Fruit fly (Drosophila melanogaster) whole organism, prepupa: ENCODE measurements around the gene Pex5.

Experiments
- Blimp-1 ChIP-seq: fragments of 200-800 bp; sonication (Bioruptor generic); optimal IDR thresholded peaks from 3 replicates; lab custom pipeline; 2017; ENCODE audit warnings: missing biosample characterization, missing genetic modification characterization, mild to moderate bottlenecking, moderate library complexity, missing genetic modification reagents
- CG10669 ChIP-seq: fragments of 200-800 bp; sonication (Bioruptor generic); optimal IDR thresholded peaks from 3 replicates; lab custom pipeline; 2018; ENCODE audit warnings: missing biosample characterization, mild to moderate bottlenecking, missing genetic modification characterization, moderate library complexity
- CG11294 ChIP-seq: fragments of 200-800 bp; sonication (Bioruptor generic); IDR thresholded peaks from 2 replicates; pipeline ENCODE4 v1.3.6; 2022; ENCODE audit warnings: missing biosample characterization, missing genetic modification characterization
- CG11762 ChIP-seq: fragments of 200-800 bp; sonication (Bioruptor generic); optimal IDR thresholded peaks from 3 replicates; lab custom pipeline; 2016; ENCODE audit warnings: missing biosample characterization, missing genetic modification characterization; ENCODE audit not compliant: insufficient read depth
- CG11902 ChIP-seq: fragments of 200-800 bp; sonication (Bioruptor generic); optimal IDR thresholded peaks from 3 replicates; lab custom pipeline; 2016; ENCODE audit warnings: missing biosample characterization, missing genetic modification characterization
- CG15336 ChIP-seq: fragments of 200-800 bp; sonication (Bioruptor generic); IDR thresholded peaks from 2 replicates; pipeline ENCODE4 v1.3.6; 2022; ENCODE audit warnings: missing biosample characterization, missing genetic modification characterization
- CG1621 ChIP-seq: fragments of 200-800 bp; sonication (Bioruptor generic); optimal IDR thresholded peaks from 3 replicates; lab custom pipeline; 2018; ENCODE audit warnings: missing biosample characterization, mild to moderate bottlenecking, missing genetic modification characterization
- CG16779 ChIP-seq: fragments of 200-800 bp; sonication (Bioruptor generic); optimal IDR thresholded peaks from 3 replicates; lab custom pipeline; 2017; ENCODE audit warnings: missing biosample characterization, mild to moderate bottlenecking, missing genetic modification characterization
- CG31627 ChIP-seq: fragments of 200-800 bp; sonication (Bioruptor generic); optimal IDR thresholded peaks from 3 replicates; lab custom pipeline; 2016; ENCODE audit warnings: missing biosample characterization, missing genetic modification characterization
- CG32006 ChIP-seq: fragments of 200-800 bp; sonication (Bioruptor generic); optimal IDR thresholded peaks from 3 replicates; lab custom pipeline; 2017; ENCODE audit warnings: missing biosample characterization, mild to moderate bottlenecking, missing genetic modification characterization
- CG34406 ChIP-seq: fragments of 200-800 bp; sonication (Bioruptor generic); optimal IDR thresholded peaks from 3 replicates; lab custom pipeline; 2016; ENCODE audit warnings: missing biosample characterization, missing genetic modification characterization
- CG3919 ChIP-seq: fragments of 200-800 bp; sonication (Bioruptor generic); optimal IDR thresholded peaks from 3 replicates; lab custom pipeline; 2016; ENCODE audit warnings: missing biosample characterization, missing genetic modification characterization
- CG4318 ChIP-seq: fragments of 200-800 bp; sonication (Bioruptor generic); optimal IDR thresholded peaks from 3 replicates; lab custom pipeline; 2017; ENCODE audit warnings: missing biosample characterization, mild to moderate bottlenecking, missing genetic modification characterization
- CG6163 ChIP-seq: fragments of 200-800 bp; sonication (Bioruptor generic); IDR thresholded peaks from 3 replicates; pipeline ENCODE4 v1.3.6; 2022; ENCODE audit warnings: missing biosample characterization, missing genetic modification characterization
- CG6792 ChIP-seq: fragments of 200-800 bp; sonication (Bioruptor generic); optimal IDR thresholded peaks from 3 replicates; lab custom pipeline; 2016; ENCODE audit warnings: missing biosample characterization, missing genetic modification characterization
- CG6808 ChIP-seq: fragments of 200-800 bp; sonication (Bioruptor generic); optimal IDR thresholded peaks from 3 replicates; lab custom pipeline; 2017; ENCODE audit warnings: missing biosample characterization, missing genetic modification characterization, mild to moderate bottlenecking, moderate library complexity, missing genetic modification reagents
- CG7368 ChIP-seq: fragments of 200-800 bp; sonication (Bioruptor generic); optimal IDR thresholded peaks from 3 replicates; lab custom pipeline; 2016; ENCODE audit warnings: missing biosample characterization, missing genetic modification characterization
- CG8119 ChIP-seq: fragments of 200-800 bp; sonication (Bioruptor generic); IDR thresholded peaks from 3 replicates; pipeline ENCODE4 v1.3.6; 2022; ENCODE audit warnings: missing biosample characterization, missing genetic modification characterization
- CG8319 ChIP-seq: fragments of 200-800 bp; sonication (Bioruptor generic); optimal IDR thresholded peaks from 3 replicates; lab custom pipeline; 2016; ENCODE audit warnings: missing biosample characterization, missing genetic modification characterization
- CG8632 ChIP-seq: fragments of 200-800 bp; sonication (Bioruptor generic); optimal IDR thresholded peaks from 3 replicates; lab custom pipeline; 2016; ENCODE audit warnings: missing biosample characterization, missing genetic modification characterization
- CG9139 ChIP-seq: fragments of 200-800 bp; sonication (Bioruptor generic); optimal IDR thresholded peaks from 3 replicates; lab custom pipeline; 2017; ENCODE audit warnings: missing biosample characterization, mild to moderate bottlenecking, missing genetic modification characterization
- Eip78C ChIP-seq: fragments of 200-800 bp; sonication (Bioruptor generic); peaks from one replicate; lab custom pipeline; 2016; ENCODE audit warnings: missing biosample characterization, missing genetic modification characterization
- Ets21C ChIP-seq: fragments of 200-800 bp; sonication (Bioruptor generic); optimal IDR thresholded peaks from 3 replicates; lab custom pipeline; 2016; ENCODE audit warnings: missing biosample characterization, missing genetic modification characterization
- Hr38 ChIP-seq: sonication (Bioruptor generic); optimal IDR thresholded peaks from 2 replicates; lab custom pipeline; 2016; ENCODE audit warnings: missing biosample characterization, missing genetic modification characterization
- Hr39 ChIP-seq: fragments of 200-800 bp; sonication (Bioruptor generic); optimal IDR thresholded peaks from 2 replicates; lab custom pipeline; 2016; ENCODE audit warnings: missing biosample characterization, missing genetic modification characterization
- Lpt ChIP-seq: fragments of 200-800 bp; sonication (Bioruptor generic); optimal IDR thresholded peaks from 3 replicates; lab custom pipeline; 2016; ENCODE audit warnings: missing biosample characterization, missing genetic modification characterization
- Met ChIP-seq: fragments of 200-800 bp; sonication (Bioruptor generic); optimal IDR thresholded peaks from 3 replicates; lab custom pipeline; 2016; ENCODE audit warnings: missing biosample characterization, missing genetic modification characterization
- OdsH ChIP-seq: fragments of 200-800 bp; sonication (Bioruptor generic); optimal IDR thresholded peaks from 3 replicates; lab custom pipeline; 2016; ENCODE audit warnings: missing biosample characterization, missing genetic modification characterization
- Smox ChIP-seq: fragments of 200-800 bp; sonication (Bioruptor generic); optimal IDR thresholded peaks from 3 replicates; lab custom pipeline; 2016; ENCODE audit warnings: missing biosample characterization, missing genetic modification characterization
- Sox102F ChIP-seq: fragments of 200-800 bp; sonication (Bioruptor generic); optimal IDR thresholded peaks from 2 replicates; lab custom pipeline; 2016; ENCODE audit warnings: missing biosample characterization, mild to moderate bottlenecking, missing genetic modification characterization
- Sox14 ChIP-seq: fragments of 200-800 bp; sonication (Bioruptor generic); optimal IDR thresholded peaks from 3 replicates; lab custom pipeline; 2016; ENCODE audit warnings: missing biosample characterization, missing genetic modification characterization
- Sox15 ChIP-seq: fragments of 200-800 bp; sonication (Bioruptor generic); optimal IDR thresholded peaks from 3 replicates; lab custom pipeline; 2016; ENCODE audit warnings: missing biosample characterization, missing genetic modification characterization
- achi ChIP-seq: fragments of 200-800 bp; sonication (Bioruptor generic); optimal IDR thresholded peaks from 3 replicates; lab custom pipeline; 2016; ENCODE audit warnings: missing biosample characterization, missing genetic modification characterization
- acj6 ChIP-seq: fragments of 200-800 bp; sonication (Bioruptor generic); optimal IDR thresholded peaks from 3 replicates; lab custom pipeline; 2016; ENCODE audit warnings: missing biosample characterization, missing genetic modification characterization
- cyc ChIP-seq: fragments of 200-800 bp; sonication (Bioruptor generic); optimal IDR thresholded peaks from 3 replicates; lab custom pipeline; 2016; ENCODE audit warnings: missing biosample characterization, missing genetic modification characterization
- dac ChIP-seq: fragments of 200-800 bp; sonication (Bioruptor generic); optimal IDR thresholded peaks from 2 replicates; lab custom pipeline; 2017; ENCODE audit warnings: missing biosample characterization, mild to moderate bottlenecking, missing genetic modification characterization
- eg ChIP-seq: fragments of 200-800 bp; sonication (Bioruptor generic); IDR thresholded peaks from 3 replicates; pipeline ENCODE4 v1.3.6; 2022; ENCODE audit warnings: missing biosample characterization, missing genetic modification characterization
- esn ChIP-seq: fragments of 200-800 bp; sonication (Bioruptor generic); optimal IDR thresholded peaks from 2 replicates; lab custom pipeline; 2016; ENCODE audit warnings: missing biosample characterization, mild to moderate bottlenecking, missing genetic modification characterization, moderate library complexity
- fd59A ChIP-seq: fragments of 200-800 bp; sonication (Bioruptor generic); optimal IDR thresholded peaks from 2 replicates; lab custom pipeline; 2017; ENCODE audit warnings: missing biosample characterization, mild to moderate bottlenecking, missing genetic modification characterization, missing genetic modification reagents
- fd85E ChIP-seq: fragments of 200-800 bp; sonication (Bioruptor generic); optimal IDR thresholded peaks from 3 replicates; lab custom pipeline; 2016; ENCODE audit warnings: missing biosample characterization, missing genetic modification characterization
- lz ChIP-seq: fragments of 200-800 bp; sonication (Bioruptor generic); optimal IDR thresholded peaks from 3 replicates; lab custom pipeline; 2016; ENCODE audit warnings: missing biosample characterization, missing genetic modification characterization
- pdm3 ChIP-seq: fragments of 200-800 bp; sonication (Bioruptor generic); optimal IDR thresholded peaks from 3 replicates; lab custom pipeline; 2016; ENCODE audit warnings: missing biosample characterization, missing genetic modification characterization
- ss ChIP-seq, 2 experiments: fragments of 200-800 bp; sonication (Bioruptor generic); optimal IDR thresholded peaks; 2 replicates in 1 of 2; 3 replicates in 1 of 2; lab custom pipeline; 2017 to 2018; ENCODE audit warnings: mild to moderate bottlenecking in 2 of 2, missing biosample characterization in 2 of 2, missing genetic modification characterization in 2 of 2, moderate library complexity in 1 of 2
- svp ChIP-seq: fragments of 200-800 bp; sonication (Bioruptor generic); peaks from one replicate; lab custom pipeline; 2016; ENCODE audit warnings: missing biosample characterization, missing genetic modification characterization
- topi ChIP-seq: fragments of 200-800 bp; sonication (Bioruptor generic); optimal IDR thresholded peaks from 3 replicates; lab custom pipeline; 2016; ENCODE audit warnings: missing biosample characterization, missing genetic modification characterization
- vri ChIP-seq: fragments of 200-800 bp; sonication (Bioruptor generic); optimal IDR thresholded peaks from 3 replicates; lab custom pipeline; 2016; ENCODE audit warnings: missing biosample characterization, mild to moderate bottlenecking, missing genetic modification characterization

The Pex5 gene

dm6 chrX:1861620-1862184, 7.2 kb downstream of the Pex5 start, which contains the start of gene deltaCOP (continued):
- peak; percentile 92 for TF ChIP-seq esn (GFP tag; lab: Kevin White, UChicago)
- peak; percentile 74 for TF ChIP-seq fd59A
- peak; percentile 76 for TF ChIP-seq CG15336 (GFP tag; lab: Robert Waterston, UW)
- TF ChIP-seq achi (GFP tag; lab: Kevin White, UChicago) = peak; percentile 84
- TF ChIP-seq pdm3 (GFP tag; lab: Kevin White, UChicago) = no peak
- TF ChIP-seq CG1621 (tag; lab: Kevin White, UChicago) = peak; percentile 47
- no peak for TF ChIP-seq fd85E (GFP tag; lab: Kevin White, UChicago)
- peak; percentile 87 for TF ChIP-seq CG3919 (GFP tag; lab: Kevin White, UChicago)
- TF ChIP-seq Sox15 (GFP tag; lab: Kevin White, UChicago) = peak; percentile 84
- no peak for TF ChIP-seq Smox
- TF ChIP-seq CG11762 = peak; percentile 70
- peak; percentile 97 for TF ChIP-seq Eip78C (GFP tag; lab: Kevin White, UChicago)
- peak; percentile 90 for TF ChIP-seq Hr39 (GFP tag; lab: Kevin White, UChicago)
- peak; percentile 92 for TF ChIP-seq CG31627 (GFP tag; lab: Kevin White, UChicago)
- peak; percentile 85 for TF ChIP-seq CG8632 (GFP tag; lab: Kevin White, UChicago)
- TF ChIP-seq acj6 (GFP tag; lab: Kevin White, UChicago) = no peak
- TF ChIP-seq CG8119 (GFP tag; lab: Robert Waterston, UW) = peak; percentile 73; the same call in 2 of the 3 replicates
- TF ChIP-seq lz (GFP tag; lab: Kevin White, UChicago) = peak; percentile 91
- peak; percentile 72; the same call in 2 of the 3 replicates for TF ChIP-seq eg (GFP tag; lab: Robert Waterston, UW)
- peak; percentile 92 for TF ChIP-seq svp (GFP tag; lab: Kevin White, UChicago)
- TF ChIP-seq CG9139 (GFP tag; lab: Kevin White, UChicago) = no peak
- TF ChIP-seq Hr38 = peak; percentile 23
- TF ChIP-seq Sox14 (GFP tag; lab: Kevin White, UChicago) = peak; percentile 93

dm6 chrX:1858867-1859266, 10.0 kb downstream of the Pex5 start, which contains the start of gene Lamtor5:
Gene Lamtor5 (minus strand): TSS chrX:1858971.
- TF ChIP-seq Ets21C (GFP tag; lab: Kevin White, UChicago) (peak; percentile 6), fd59A (peak; percentile 10), cyc (peak; percentile 14), CG9139 (GFP tag; lab: Kevin White, UChicago) (no peak), Smox (peak; percentile 51), fd85E (GFP tag; lab: Kevin White, UChicago) (peak; percentile 5), pdm3 (GFP tag; lab: Kevin White, UChicago) (peak; percentile 40), CG4318 (GFP tag; lab: Kevin White, UChicago) (no peak), CG8632 (GFP tag; lab: Kevin White, UChicago) (peak; percentile 36), Sox102F (peak; percentile 69), dac (GFP tag; lab: Kevin White, UChicago) (no peak), CG8319 (no peak), CG11294 (GFP tag; lab: Robert Waterston, UW) (no peak), OdsH (GFP tag; lab: Kevin White, UChicago) (peak; percentile 34), Sox15 (GFP tag; lab: Kevin White, UChicago) (no peak), CG6163 (peak; percentile 63), Met (GFP tag; lab: Kevin White, UChicago) (peak; percentile 54), CG3919 (GFP tag; lab: Kevin White, UChicago) (peak; percentile 38), Lpt (GFP tag; lab: Kevin White, UChicago) (no peak), CG11902 (GFP tag; lab: Kevin White, UChicago) (no peak), Blimp-1 (GFP tag; lab: Kevin White, UChicago) (peak; percentile 10), CG1621 (tag; lab: Kevin White, UChicago) (no peak), CG16779 (tag; lab: Kevin White, UChicago) (no peak), CG8119 (GFP tag; lab: Robert Waterston, UW) (peak; percentile 25; the same call in 1 of the 3 replicates), CG6792 (GFP tag; lab: Kevin White, UChicago) (peak; percentile 24), CG10669 (GFP tag; lab: Kevin White, UChicago) (peak; percentile 39), CG7368 (GFP tag; lab: Kevin White, UChicago) (peak; percentile 52), topi (GFP tag; lab: Kevin White, UChicago) (peak; percentile 70), Sox14 (GFP tag; lab: Kevin White, UChicago) (peak; percentile 82), Hr38 (no peak), Eip78C (GFP tag; lab: Kevin White, UChicago) (peak; percentile 72), ss (GFP tag; optimal IDR thresholded peaks at IDR 0.05; lab: Kevin White, UChicago) (peak; percentile 3 to 39), CG34406 (GFP tag; lab: Kevin White, UChicago) (peak; percentile 22), CG15336 (GFP tag; lab: Robert Waterston, UW) (peak; percentile 55), Hr39 (GFP tag; lab: Kevin White, UChicago) (peak; percentile 51), CG6808 (GFP tag; lab: Kevin White, UChicago) (peak; percentile 7), CG32006 (GFP tag; lab: Kevin White, UChicago) (peak; percentile 37), svp (GFP tag; lab: Kevin White, UChicago) (peak; percentile 83), eg (GFP tag; lab: Robert Waterston, UW) (peak; percentile 42; the same call in 1 of the 3 replicates), vri (GFP tag; lab: Kevin White, UChicago) (peak; percentile 45)
